Worm (Caenorhabditis elegans) whole organism, young adult: Measurements from ENCODE around the gene gbh-2.
A peak's percentile ranks its signal among the peaks of the same experiment; 100 is the strongest.

Experiments used
- B0019.2 ChIP-seq: fragments of 200-800 bp; sonication (Bioruptor generic); conservative IDR thresholded peaks from 2 replicates; pipeline ENCODE4 v1.3.6; 2022; ENCODE audit warnings: missing genetic modification reagents, missing genetic modification characterization, missing compliant biosample characterization
- D2030.7 ChIP-seq: fragments of 200-800 bp; sonication (Bioruptor generic); IDR thresholded peaks from 2 replicates; pipeline ENCODE4 v1.3.6; 2022; ENCODE audit warnings: missing genetic modification reagents, missing genetic modification characterization, missing compliant biosample characterization
- F23B12.7 ChIP-seq: sonication (generic microtip); optimal IDR thresholded peaks from 2 replicates; lab custom pipeline; 2017; ENCODE audit warnings: missing genetic modification characterization, mild to moderate bottlenecking, missing compliant biosample characterization, antibody characterized with exemption, moderate library complexity; ENCODE audit not compliant: insufficient read depth
- F39B2.1 ChIP-seq: fragments of 200-800 bp; sonication (Bioruptor generic); IDR thresholded peaks from 2 replicates; pipeline ENCODE4 v1.3.6; 2022; ENCODE audit warnings: missing genetic modification reagents, missing genetic modification characterization, missing compliant biosample characterization
- K11D2.4 ChIP-seq: fragments of 200-800 bp; sonication (Bioruptor generic); IDR thresholded peaks from 2 replicates; pipeline ENCODE4 v1.3.6; 2022; ENCODE audit warnings: missing genetic modification reagents, missing genetic modification characterization, missing compliant biosample characterization
- T26A5.8 ChIP-seq: sonication (generic microtip); optimal IDR thresholded peaks from 2 replicates; lab custom pipeline; 2016; ENCODE audit warnings: missing genetic modification characterization, missing compliant biosample characterization
- Y53G8AR.9 ChIP-seq: fragments of 200-800 bp; sonication (Bioruptor generic); conservative IDR thresholded peaks from 2 replicates; pipeline ENCODE4 v1.3.6; 2022; ENCODE audit warnings: missing genetic modification reagents, missing genetic modification characterization, missing compliant biosample characterization
- Y95B8A.8 ChIP-seq: fragments of 200-800 bp; sonication (Bioruptor generic); IDR thresholded peaks from 2 replicates; pipeline ENCODE4 v1.3.6; 2022; ENCODE audit warnings: missing genetic modification reagents, missing genetic modification characterization, missing compliant biosample characterization
- ama-1 ChIP-seq, 3 experiments: fragments of 150-350 bp in 1 of 3; sonication (generic microtip) in 2 of 3; optimal IDR thresholded peaks; 2 replicates each; lab custom pipeline; 2014 to 2018; ENCODE audit warnings: missing biosample characterization in 2 of 3, missing genetic modification characterization in 2 of 3, missing genetic modification reagents in 2 of 3
- aptf-2 ChIP-seq: fragments of 200-800 bp; sonication (Bioruptor generic); conservative IDR thresholded peaks from 2 replicates; pipeline ENCODE4 v1.3.6; 2022; ENCODE audit warnings: missing genetic modification reagents, missing genetic modification characterization, missing compliant biosample characterization
- attf-5 ChIP-seq: fragments of 200-800 bp; sonication (Bioruptor generic); optimal IDR thresholded peaks from 2 replicates; lab custom pipeline; 2018; ENCODE audit warnings: mild to moderate bottlenecking, missing genetic modification characterization, missing compliant biosample characterization
- cebp-1 ChIP-seq, 2 experiments: fragments of 200-800 bp in 1 of 2; sonication (Bioruptor generic) in 1 of 2; sonication (generic microtip) in 1 of 2; IDR thresholded peaks in 1 of 2; optimal IDR thresholded peaks in 1 of 2; 2 replicates each; pipeline versions ENCODE4 v1.3.6 to Lab custom; 2017 to 2022; ENCODE audit warnings: missing compliant biosample characterization in 2 of 2, missing genetic modification characterization in 2 of 2, mild to moderate bottlenecking in 1 of 2, missing genetic modification reagents in 1 of 2, moderate library complexity in 1 of 2
- ceh-27 ChIP-seq: fragments of 200-800 bp; sonication (Bioruptor generic); optimal IDR thresholded peaks from 2 replicates; lab custom pipeline; 2018; ENCODE audit warnings: mild to moderate bottlenecking, missing genetic modification characterization, moderate library complexity, missing compliant biosample characterization
- ceh-91 ChIP-seq: fragments of 200-800 bp; sonication (Bioruptor generic); IDR thresholded peaks from 2 replicates; pipeline ENCODE4 v1.3.6; 2022; ENCODE audit warnings: missing genetic modification reagents, missing genetic modification characterization, missing compliant biosample characterization
- efl-1 ChIP-seq: fragments of 150-350 bp; optimal IDR thresholded peaks from 2 replicates; lab custom pipeline; 2014; ENCODE audit warnings: missing biosample characterization, missing genetic modification reagents, missing genetic modification characterization
- him-1 ChIP-seq: sonication (generic microtip); optimal IDR thresholded peaks from 2 replicates; lab custom pipeline; 2016; ENCODE audit warnings: missing genotype, missing genetic modification reagents, missing genetic modification characterization, missing compliant biosample characterization
- let-526 ChIP-seq: fragments of 200-800 bp; sonication (Bioruptor generic); IDR thresholded peaks from 2 replicates; pipeline ENCODE4 v1.3.6; 2022; ENCODE audit warnings: missing genetic modification reagents, missing genetic modification characterization, missing compliant biosample characterization
- lin-35 ChIP-seq, 3 experiments: fragments of 150-350 bp in 2 of 3; sonication (generic microtip) in 1 of 3; optimal IDR thresholded peaks; 2 replicates each; lab custom pipeline; 2014 to 2018; ENCODE audit warnings: missing biosample characterization in 3 of 3, missing genetic modification characterization in 3 of 3, missing genetic modification reagents in 3 of 3
- lin-40 ChIP-seq: sonication (generic microtip); optimal IDR thresholded peaks from 2 replicates; lab custom pipeline; 2016; ENCODE audit warnings: missing genetic modification characterization, mild to moderate bottlenecking, missing compliant biosample characterization, missing genotype, missing genetic modification reagents
- madf-10 ChIP-seq: sonication (generic microtip); optimal IDR thresholded peaks from 2 replicates; lab custom pipeline; 2016; ENCODE audit warnings: mild to moderate bottlenecking, missing genetic modification characterization, missing compliant biosample characterization
- madf-6 ChIP-seq: fragments of 200-800 bp; sonication (Bioruptor generic); IDR thresholded peaks from 2 replicates; pipeline ENCODE4 v1.3.6; 2022; ENCODE audit warnings: missing genetic modification reagents, missing genetic modification characterization, missing compliant biosample characterization
- mcd-1 ChIP-seq: fragments of 200-800 bp; sonication (Bioruptor generic); IDR thresholded peaks from 2 replicates; pipeline ENCODE4 v1.3.6; 2022; ENCODE audit warnings: missing genetic modification reagents, missing genetic modification characterization, missing compliant biosample characterization
- mel-28 ChIP-seq: sonication (generic microtip); optimal IDR thresholded peaks from 2 replicates; lab custom pipeline; 2016; ENCODE audit warnings: borderline replicate concordance, mild to moderate bottlenecking, missing genetic modification characterization, missing compliant biosample characterization
- mes-4 ChIP-seq: sonication (generic microtip); optimal IDR thresholded peaks from 2 replicates; lab custom pipeline; 2016; ENCODE audit warnings: missing genotype, missing genetic modification characterization, missing compliant biosample characterization
- nhr-80 ChIP-seq: sonication (generic microtip); optimal IDR thresholded peaks from 2 replicates; lab custom pipeline; 2016; ENCODE audit warnings: missing genetic modification characterization, missing compliant biosample characterization
- pbrm-1 ChIP-seq: fragments of 200-800 bp; sonication (Bioruptor generic); IDR thresholded peaks from 2 replicates; pipeline ENCODE4 v1.3.6; 2022; ENCODE audit warnings: missing genetic modification reagents, missing genetic modification characterization, missing compliant biosample characterization
- rcor-1 ChIP-seq: fragments of 200-800 bp; sonication (Bioruptor generic); IDR thresholded peaks from 2 replicates; pipeline ENCODE4 v1.3.6; 2022; ENCODE audit warnings: missing genetic modification reagents, missing genetic modification characterization, missing compliant biosample characterization
- snpc-1.1 ChIP-seq: sonication (generic microtip); optimal IDR thresholded peaks from 2 replicates; lab custom pipeline; 2017; ENCODE audit warnings: missing genetic modification characterization, mild to moderate bottlenecking, missing compliant biosample characterization, antibody characterized with exemption, moderate library complexity, missing genotype, missing genetic modification reagents; ENCODE audit not compliant: insufficient read depth
- snpc-3.4 ChIP-seq: sonication (generic microtip); optimal IDR thresholded peaks from 2 replicates; lab custom pipeline; 2017; ENCODE audit warnings: missing genetic modification characterization, mild to moderate bottlenecking, missing compliant biosample characterization, antibody characterized with exemption, moderate library complexity, missing genotype, missing genetic modification reagents
- snpc-4 ChIP-seq, 5 experiments: fragments of 150-350 bp in 1 of 5; sonication (generic microtip) in 4 of 5; optimal IDR thresholded peaks; 2 replicates each; lab custom pipeline; 2014 to 2018; ENCODE audit warnings: missing genetic modification characterization in 5 of 5, missing biosample characterization in 3 of 5, antibody characterized with exemption in 2 of 5, mild to moderate bottlenecking in 2 of 5, missing compliant biosample characterization in 2 of 5, missing genotype in 2 of 5, moderate library complexity in 2 of 5, missing genetic modification reagents in 1 of 5
- tbp1 ChIP-seq: fragments of 200-800 bp; sonication (Bioruptor generic); optimal IDR thresholded peaks from 2 replicates; lab custom pipeline; 2018; ENCODE audit warnings: mild to moderate bottlenecking, missing genetic modification characterization, missing compliant biosample characterization
- tbx-9 ChIP-seq: sonication (generic microtip); optimal IDR thresholded peaks from 2 replicates; lab custom pipeline; 2016; ENCODE audit warnings: borderline replicate concordance, missing genetic modification characterization, inconsistent platforms, missing compliant biosample characterization
- unc-130 ChIP-seq: sonication (generic microtip); optimal IDR thresholded peaks from 2 replicates; lab custom pipeline; 2016; ENCODE audit warnings: missing genetic modification reagents, missing genetic modification characterization, missing compliant biosample characterization
- zim-3 ChIP-seq: sonication (generic microtip); optimal IDR thresholded peaks from 2 replicates; lab custom pipeline; 2017; ENCODE audit warnings: mild to moderate bottlenecking, missing genetic modification characterization, moderate library complexity, missing compliant biosample characterization
- ztf-26 ChIP-seq: sonication (generic microtip); optimal IDR thresholded peaks from 2 replicates; lab custom pipeline; 2017; ENCODE audit warnings: missing genetic modification characterization, missing compliant biosample characterization
- ztf-28 ChIP-seq: fragments of 200-800 bp; sonication (Bioruptor generic); IDR thresholded peaks from 2 replicates; pipeline ENCODE4 v1.3.6; 2022; ENCODE audit warnings: missing genetic modification reagents, missing genetic modification characterization, missing compliant biosample characterization
- ztf-6 ChIP-seq: fragments of 200-800 bp; sonication (Bioruptor generic); IDR thresholded peaks from 2 replicates; pipeline ENCODE4 v1.3.6; 2022; ENCODE audit warnings: missing genetic modification reagents, missing genetic modification characterization, missing compliant biosample characterization

gbh-2 gene

DNA sequence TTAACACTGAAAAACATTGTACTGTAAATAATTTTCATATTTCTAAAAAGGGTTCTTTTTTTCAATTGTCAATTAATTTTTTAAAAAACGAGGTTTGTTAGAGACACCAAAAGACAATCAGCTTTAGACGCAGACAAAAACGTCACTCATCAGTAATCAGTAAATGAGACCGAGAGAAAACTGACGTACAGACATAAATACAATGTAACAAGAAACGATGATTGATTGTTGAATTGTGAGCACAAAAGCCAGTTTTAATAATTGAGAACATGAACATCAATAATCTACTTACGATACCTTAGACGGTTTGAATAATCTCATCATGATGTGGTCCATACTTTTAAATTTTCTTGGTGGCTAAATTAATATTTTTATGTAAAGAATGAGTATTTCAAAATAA is 21.1 kb downstream of the gbh-2 start:
- peak; percentile 54 for TF ChIP-seq nhr-80
- no peak for TF ChIP-seq ama-1 (optimal IDR thresholded peaks at IDR 0.05; lab: Kevin White, UChicago)
- no peak for TF ChIP-seq ama-1 (GFP tag; optimal IDR thresholded peaks at IDR 0.05; lab: Kevin White, UChicago)

ce11 chrII:8508956-8509355 is 23.3 kb downstream of the gbh-2 start, which contains the start of gene T13H5.1:
Gene T13H5.1, minus strand, starts transcription at chrII:8509056.
- TF ChIP-seq mel-28 (tag; lab: Kevin White, UChicago), result no peak
- TF ChIP-seq lin-35 (GFP tag; optimal IDR thresholded peaks at IDR 0.05; lab: Kevin White, UChicago), result no peak
- no peak for TF ChIP-seq ceh-27
- TF ChIP-seq lin-40 (tag; lab: Kevin White, UChicago), result no peak
- no peak for TF ChIP-seq attf-5
- no peak for TF ChIP-seq T26A5.8
- TF ChIP-seq, all 124 proteins: peak for 0

- no peak for TF ChIP-seq mes-4 (tag; lab: Kevin White, UChicago)
- peak; percentile 78 for TF ChIP-seq nhr-80
- TF ChIP-seq, all 124 proteins: peak for 1
Observed at ce11 chrII:8514729-8515128, 29.1 kb downstream of the gbh-2 start, which contains the start of gene ctg-2. Gene ctg-2, plus strand, starts transcription at chrII:8515054.

- no peak for TF ChIP-seq cebp-1 (GFP tag; IDR thresholded peaks at IDR 0.05; lab: Robert Waterston, UW)
- peak; percentile 59 for TF ChIP-seq cebp-1 (tag; optimal IDR thresholded peaks at IDR 0.05; lab: Kevin White, UChicago)
- peak; percentile 56 for TF ChIP-seq nhr-80
- no peak for TF ChIP-seq snpc-4 (GFP tag; optimal IDR thresholded peaks at IDR 0.05; lab: Kevin White, UChicago)
- no peak for TF ChIP-seq snpc-4 (tag; optimal IDR thresholded peaks at IDR 0.05; lab: Kevin White, UChicago)
- TF ChIP-seq, all 124 proteins: peak for 2
Observed at ce11 chrII:8515521-8515920, 29.8 kb downstream of the gbh-2 start.

- no peak for TF ChIP-seq snpc-1.1
- TF ChIP-seq pbrm-1 (GFP tag; lab: Robert Waterston, UW), result peak; percentile 67
- peak; percentile 62 for TF ChIP-seq D2030.7 (GFP tag; lab: Robert Waterston, UW)
- peak; percentile 55 for TF ChIP-seq tbp1
- peak; percentile 88 for TF ChIP-seq unc-130 (GFP tag; lab: Kevin White, UChicago)
- TF ChIP-seq Y95B8A.8, result 0 out of 2 replicates have a peak, but pooled peaks have one; percentile 14
- no peak for TF ChIP-seq ztf-26 (tag; lab: Kevin White, UChicago)
- peak; percentile 63 for TF ChIP-seq ceh-27
- TF ChIP-seq snpc-3.4 (tag; lab: Kevin White, UChicago), result peak; percentile 35
- TF ChIP-seq zim-3, result no peak
- peak; percentile 37 for TF ChIP-seq efl-1
- no peak for TF ChIP-seq let-526
- peak; percentile 49 for TF ChIP-seq madf-10
- TF ChIP-seq madf-6, result peak; percentile 87
- TF ChIP-seq tbx-9 (tag; lab: Kevin White, UChicago), result no peak
- TF ChIP-seq F23B12.7 (tag; lab: Kevin White, UChicago), result peak; percentile 74
- TF ChIP-seq K11D2.4 (GFP tag; lab: Robert Waterston, UW), result 0 out of 2 replicates have a peak, but pooled peaks have one; percentile 23
- TF ChIP-seq B0019.2 (GFP tag; lab: Robert Waterston, UW), result peak; percentile 70; the same call in 1 of the 2 replicates
- 0 out of 2 replicates have a peak, but pooled peaks have one; percentile 33 for TF ChIP-seq rcor-1
- peak; percentile 78 for TF ChIP-seq him-1 (tag; lab: Kevin White, UChicago)
- TF ChIP-seq ceh-91, result peak; percentile 68
- TF ChIP-seq mes-4 (tag; lab: Kevin White, UChicago), result no peak
- peak in 1 of 3 experiments; percentile 58 for TF ChIP-seq lin-35 (GFP tag; optimal IDR thresholded peaks at IDR 0.05; lab: Kevin White, UChicago)
- TF ChIP-seq mcd-1 (GFP tag; lab: Robert Waterston, UW), result peak; percentile 94
- TF ChIP-seq lin-40 (tag; lab: Kevin White, UChicago), result peak; percentile 36
- TF ChIP-seq aptf-2 (GFP tag; lab: Robert Waterston, UW), result 0 out of 2 replicates have a peak, but pooled peaks have one; percentile 34
- TF ChIP-seq F39B2.1 (GFP tag; lab: Robert Waterston, UW), result no peak
- no peak for TF ChIP-seq Y53G8AR.9 (GFP tag; lab: Robert Waterston, UW)
- TF ChIP-seq ztf-6 (GFP tag; lab: Robert Waterston, UW), result no peak
- TF ChIP-seq snpc-4 (GFP tag; optimal IDR thresholded peaks at IDR 0.05; lab: Kevin White, UChicago), result no peak
- peak in 2 of 4 experiments; percentile 57 to 68 for TF ChIP-seq snpc-4 (tag; optimal IDR thresholded peaks at IDR 0.05; lab: Kevin White, UChicago)
- TF ChIP-seq ztf-28 (GFP tag; lab: Robert Waterston, UW), result 0 out of 2 replicates have a peak, but pooled peaks have one; percentile 37
Observed at ce11 chrII:8516783-8517182, 31.1 kb downstream of the gbh-2 start, which contains the start of gene rnh-2. Gene rnh-2, plus strand, starts transcription at chrII:8517150.
